Fruit fly (Drosophila melanogaster): ENCODE measurements around the gene Jon74E.

Gene Jon74E

DNA sequence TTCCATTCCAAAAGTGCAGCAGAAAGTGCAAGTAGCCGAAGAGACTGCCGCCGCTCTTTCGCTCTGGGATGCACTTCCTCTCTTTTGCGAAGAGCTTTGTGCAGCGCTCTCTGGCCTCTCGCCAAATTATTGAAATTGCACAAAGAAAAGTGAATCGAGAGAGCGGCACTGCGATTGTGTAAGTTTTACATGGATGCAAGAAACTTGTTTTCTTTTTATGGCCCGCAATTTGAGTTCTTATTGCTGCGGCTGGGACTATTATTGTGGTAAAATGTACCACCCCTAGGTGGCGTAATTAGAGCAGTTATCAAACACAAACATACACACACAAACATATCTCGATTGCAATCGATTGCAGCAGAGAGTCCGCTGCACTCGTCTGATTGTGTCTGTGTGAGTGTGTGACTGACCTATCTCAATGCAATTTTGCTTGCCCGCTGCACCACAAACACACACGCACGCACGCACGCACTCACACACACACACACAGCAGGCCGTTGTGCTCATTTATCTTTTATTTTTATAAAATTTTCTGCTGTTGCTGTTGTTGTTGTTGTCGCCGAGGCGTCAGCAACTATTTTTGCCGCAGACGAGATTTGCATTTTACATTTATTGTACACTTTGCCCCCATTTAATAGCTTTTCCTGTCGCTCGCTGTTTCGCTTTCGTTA is 48.5 kb downstream of the Jon74E start:
- peak; percentile 42; the same call in 1 of the 2 replicates for TF ChIP-seq CG4360 (GFP tag; IDR thresholded peaks at IDR 0.05)
- TF ChIP-seq MTF-1 (GFP tag; optimal IDR thresholded peaks at IDR 0.05; ENCODE audit: borderline replicate concordance) = no peak
- 0 out of 3 replicates have a peak, but pooled peaks have one; percentile 36 for TF ChIP-seq z (GFP tag; IDR thresholded peaks at IDR 0.05)
- TF ChIP-seq CG13287 (GFP tag; IDR thresholded peaks at IDR 0.05; ENCODE audit: partially characterized antibody) = no peak
- TF ChIP-seq MESR4 (GFP tag; optimal IDR thresholded peaks at IDR 0.05) = no peak
- TF ChIP-seq CG16779 (GFP tag; IDR thresholded peaks at IDR 0.05) = no peak
- TF ChIP-seq bsh (GFP tag; optimal IDR thresholded peaks at IDR 0.05) = peak in 1 of 2 experiments; percentile 24
- TF ChIP-seq HLH4C (GFP tag; IDR thresholded peaks at IDR 0.05; ENCODE audit: partially characterized antibody) = no peak
- no peak for TF ChIP-seq ERR (GFP tag; optimal IDR thresholded peaks at IDR 0.05)
- peak; percentile 10 for TF ChIP-seq sens (GFP tag)
- TF ChIP-seq CG15479 (GFP tag; optimal IDR thresholded peaks at IDR 0.05) = peak; percentile 76
- TF ChIP-seq so (GFP tag; IDR thresholded peaks at IDR 0.05) = no peak
- peak in 1 of 2 experiments; percentile 28 for TF ChIP-seq Trl (optimal IDR thresholded peaks at IDR 0.05)
- no peak for TF ChIP-seq Trl (GFP tag; optimal IDR thresholded peaks at IDR 0.05)
- no peak for TF ChIP-seq Atf3 (GFP tag; optimal IDR thresholded peaks at IDR 0.05)
- TF ChIP-seq Chrac-16 (GFP tag; optimal IDR thresholded peaks at IDR 0.05) = no peak
- TF ChIP-seq Antp (GFP tag; optimal IDR thresholded peaks at IDR 0.05) = no peak
- TF ChIP-seq jing (GFP tag; optimal IDR thresholded peaks at IDR 0.05) = no peak
- TF ChIP-seq zfh1 (GFP tag; IDR thresholded peaks at IDR 0.05) = no peak
- no peak for TF ChIP-seq ham (GFP tag; IDR thresholded peaks at IDR 0.05)
- no peak for TF ChIP-seq CG9932 (GFP tag; IDR thresholded peaks at IDR 0.05)
- no peak for TF ChIP-seq az2 (GFP tag; optimal IDR thresholded peaks at IDR 0.05)
- no peak for TF ChIP-seq chinmo (GFP tag; IDR thresholded peaks at IDR 0.05; ENCODE audit: partially characterized antibody)
- no peak for TF ChIP-seq CG7357 (GFP tag; IDR thresholded peaks at IDR 0.05)
- no peak for TF ChIP-seq CG6654 (GFP tag; optimal IDR thresholded peaks at IDR 0.05)
- peak; percentile 38 for TF ChIP-seq Drgx (GFP tag; IDR thresholded peaks at IDR 0.05)
- peak; percentile 43 for TF ChIP-seq nom (GFP tag; optimal IDR thresholded peaks at IDR 0.05)
- TF ChIP-seq grau (tag; optimal IDR thresholded peaks at IDR 0.05) = no peak
- TF ChIP-seq Hr78 (GFP tag; optimal IDR thresholded peaks at IDR 0.05) = no peak
- no peak for TF ChIP-seq CG11560 (tag; IDR thresholded peaks at IDR 0.05)
- 0 out of 3 replicates have a peak, but pooled peaks have one; percentile 11 for TF ChIP-seq vnd (GFP tag; IDR thresholded peaks at IDR 0.05; ENCODE audit: partially characterized antibody)
- TF ChIP-seq Bgb (GFP tag; IDR thresholded peaks at IDR 0.05; ENCODE audit: partially characterized antibody) = no peak
- peak; percentile 64 for TF ChIP-seq cg (GFP tag; optimal IDR thresholded peaks at IDR 0.05)
- TF ChIP-seq CTCF (GFP tag; optimal IDR thresholded peaks at IDR 0.05) = peak; percentile 28
- no peak for TF ChIP-seq kni (GFP tag; optimal IDR thresholded peaks at IDR 0.05)
- no peak for TF ChIP-seq Tbp (GFP tag; optimal IDR thresholded peaks at IDR 0.05)
- TF ChIP-seq Kr (GFP tag; optimal IDR thresholded peaks at IDR 0.05) = no peak

- TF ChIP-seq CG7372 (GFP tag; IDR thresholded peaks at IDR 0.05) (peak; percentile 58; the same call in 1 of the 2 replicates), CG10959 (GFP tag; IDR thresholded peaks at IDR 0.05) (no peak), cg (GFP tag; optimal IDR thresholded peaks at IDR 0.05) (peak; percentile 15), gsb-n (tag; optimal IDR thresholded peaks at IDR 0.05) (no peak), Bteb2 (GFP tag; optimal IDR thresholded peaks at IDR 0.05) (no peak)
Observed at dm6 chr3L:17498952-17499710, 49.8 kb downstream of the Jon74E start.
